Fruit fly (Drosophila melanogaster) S2 (cell line): ENCODE results near the gene TrissinR.

Source experiments
- CG8478 ChIP-seq: fragments of >200 bp; optimal IDR thresholded peaks from 2 replicates; lab custom pipeline; 2018
- CTCF ChIP-seq, 2 experiments: fragments of >200 bp; optimal IDR thresholded peaks; 2 replicates each; lab custom pipeline; 2018

The TrissinR gene

dm6 chr2L:5823704-5824103 is at the start of gene TrissinR:
Gene TrissinR, plus strand, starts transcription at chr2L:5824004.
- TF ChIP-seq CG8478 (lab: Kevin White, UChicago), result no peak
- TF ChIP-seq CTCF (optimal IDR thresholded peaks at IDR 0.05; lab: Kevin White, UChicago), result no peak

DNA sequence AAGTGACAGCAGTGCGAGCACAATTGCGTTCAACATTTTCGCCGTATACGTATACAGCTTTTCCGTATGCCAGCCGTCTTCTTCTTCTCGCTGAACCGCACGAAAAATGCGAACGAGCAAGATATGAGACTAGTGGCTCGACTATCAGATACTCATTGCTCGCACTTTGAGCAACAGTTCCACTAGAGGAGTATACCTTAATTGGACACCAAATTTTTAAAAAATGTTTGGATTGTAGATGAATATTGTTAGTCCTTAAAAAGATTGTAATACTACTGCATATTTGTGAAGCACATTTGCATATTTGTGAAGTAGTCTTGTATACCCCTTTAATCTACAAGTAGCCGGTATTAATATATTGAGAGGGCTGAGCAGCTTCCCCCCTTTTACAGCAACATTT is 45.6 kb upstream of the TrissinR start:
- TF ChIP-seq CTCF (optimal IDR thresholded peaks at IDR 0.05; lab: Kevin White, UChicago) (no peak), CG8478 (lab: Kevin White, UChicago) (no peak)

dm6 chr2L:5780703-5781102 is 43.1 kb upstream of the TrissinR start:
- no peak for TF ChIP-seq CG8478 (lab: Kevin White, UChicago)
- TF ChIP-seq CTCF (optimal IDR thresholded peaks at IDR 0.05; lab: Kevin White, UChicago), result no peak

DNA sequence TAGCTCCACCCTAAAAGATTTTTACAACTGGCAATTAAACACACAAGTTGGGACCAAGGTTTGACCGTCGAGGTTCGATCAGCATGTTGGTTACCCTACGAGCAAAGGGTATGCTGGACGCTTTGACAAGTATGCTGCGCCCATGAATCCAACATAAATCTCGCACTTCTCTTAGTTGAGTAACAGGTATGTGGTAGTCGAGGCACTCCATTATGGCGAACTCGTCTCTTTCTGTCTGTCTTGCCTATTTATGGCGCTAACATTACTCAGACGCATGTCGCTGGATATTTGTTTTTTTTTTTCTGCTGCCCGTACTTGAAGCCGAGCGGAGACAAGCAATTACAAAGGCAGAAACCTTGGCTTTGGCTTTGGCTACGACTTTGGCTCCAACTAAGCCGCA is 42.6 kb upstream of the TrissinR start:
- TF ChIP-seq CG8478 (lab: Kevin White, UChicago) (no peak), CTCF (optimal IDR thresholded peaks at IDR 0.05; lab: Kevin White, UChicago) (no peak)

- no peak for TF ChIP-seq CTCF (optimal IDR thresholded peaks at IDR 0.05; lab: Kevin White, UChicago)
- TF ChIP-seq CG8478 (lab: Kevin White, UChicago), result no peak
Observed at dm6 chr2L:5782866-5783265, 40.9 kb upstream of the TrissinR start.

- TF ChIP-seq CG8478 (lab: Kevin White, UChicago) (no peak), CTCF (optimal IDR thresholded peaks at IDR 0.05; lab: Kevin White, UChicago) (no peak)
Observed at dm6 chr2L:5783731-5784130, 40.1 kb upstream of the TrissinR start, which contains the start of gene CG31913. Gene CG31913, plus strand, starts transcription at chr2L:5784031.

DNA sequence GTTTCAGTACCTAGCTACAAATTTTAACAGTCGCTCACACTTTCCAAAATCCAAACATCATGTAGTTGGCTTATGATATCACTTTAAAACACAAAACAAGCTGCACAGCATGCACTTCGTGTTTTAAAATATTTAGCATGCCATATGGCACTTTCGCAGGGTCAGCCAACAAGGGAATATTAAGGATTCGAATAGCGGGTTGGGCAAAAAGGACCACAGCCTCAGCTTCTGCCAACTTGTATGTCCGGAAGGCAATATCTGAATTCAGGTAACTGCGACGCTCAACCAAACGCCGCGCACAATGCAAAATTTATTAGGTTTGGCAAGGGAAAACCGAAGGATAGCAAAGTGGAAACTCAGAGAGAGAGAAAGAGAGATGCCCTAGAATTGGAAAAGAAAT is 34.5 kb upstream of the TrissinR start:
- TF ChIP-seq CTCF (optimal IDR thresholded peaks at IDR 0.05; lab: Kevin White, UChicago) (no peak), CG8478 (lab: Kevin White, UChicago) (no peak)

dm6 chr2L:5790799-5791526 is 32.8 kb upstream of the TrissinR start:
- TF ChIP-seq CTCF (optimal IDR thresholded peaks at IDR 0.05; lab: Kevin White, UChicago), result no peak
- TF ChIP-seq CG8478 (lab: Kevin White, UChicago), result no peak

dm6 chr2L:5793098-5793497 is 30.7 kb upstream of the TrissinR start:
- TF ChIP-seq CG8478 (lab: Kevin White, UChicago), result no peak
- TF ChIP-seq CTCF (optimal IDR thresholded peaks at IDR 0.05; lab: Kevin White, UChicago), result no peak

dm6 chr2L:5795192-5795591 is 28.6 kb upstream of the TrissinR start:
- TF ChIP-seq CG8478 (lab: Kevin White, UChicago) (no peak), CTCF (optimal IDR thresholded peaks at IDR 0.05; lab: Kevin White, UChicago) (no peak)

DNA sequence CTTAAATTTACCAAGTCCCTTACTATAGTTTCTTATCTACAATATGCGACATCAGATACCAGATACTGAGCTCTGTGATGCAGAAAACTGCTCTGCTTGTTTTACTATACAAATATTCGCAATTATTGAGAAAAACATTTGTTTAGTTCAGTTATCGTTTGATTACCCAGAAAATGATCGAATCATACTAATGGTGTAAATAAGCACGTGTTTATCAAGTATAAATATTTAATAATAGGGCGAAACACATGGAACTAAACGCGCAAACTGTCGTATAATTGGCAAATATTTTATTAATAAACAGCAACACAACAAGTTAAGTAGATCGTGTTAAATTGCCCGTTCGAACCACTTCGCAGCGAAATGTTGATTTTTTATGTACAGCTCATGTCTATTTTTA is 25.8 kb upstream of the TrissinR start:
- TF ChIP-seq CTCF (optimal IDR thresholded peaks at IDR 0.05; lab: Kevin White, UChicago), result no peak
- TF ChIP-seq CG8478 (lab: Kevin White, UChicago), result no peak

dm6 chr2L:5798629-5799028 is 25.2 kb upstream of the TrissinR start:
- no peak for TF ChIP-seq CG8478 (lab: Kevin White, UChicago)
- TF ChIP-seq CTCF (optimal IDR thresholded peaks at IDR 0.05; lab: Kevin White, UChicago), result no peak

- TF ChIP-seq CTCF (optimal IDR thresholded peaks at IDR 0.05; lab: Kevin White, UChicago), result peak; percentile 64 to 66
- TF ChIP-seq CG8478 (lab: Kevin White, UChicago), result no peak
Observed at dm6 chr2L:5799435-5800387, 24.1 kb upstream of the TrissinR start, which contains the start of gene CG9171. Gene CG9171, minus strand, starts transcription at chr2L:5800253.

DNA sequence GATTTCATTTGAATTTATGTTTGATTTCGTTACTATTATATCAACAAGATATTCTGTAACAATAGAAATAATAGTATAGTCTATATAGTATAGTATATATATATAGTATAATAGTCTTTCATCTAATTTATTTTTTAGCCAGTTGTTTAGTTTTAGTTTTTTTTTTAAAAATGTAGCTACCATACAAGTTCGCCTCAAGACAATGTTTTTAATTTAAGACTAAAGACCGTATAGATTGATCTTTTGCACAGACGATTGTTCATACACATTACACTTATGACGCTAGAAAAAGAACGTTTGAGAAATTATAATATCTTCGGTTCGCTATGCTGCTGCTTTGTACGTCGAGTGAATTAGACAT is 23.4 kb upstream of the TrissinR start:
- TF ChIP-seq CG8478 (lab: Kevin White, UChicago) (no peak), CTCF (optimal IDR thresholded peaks at IDR 0.05; lab: Kevin White, UChicago) (no peak)

DNA sequence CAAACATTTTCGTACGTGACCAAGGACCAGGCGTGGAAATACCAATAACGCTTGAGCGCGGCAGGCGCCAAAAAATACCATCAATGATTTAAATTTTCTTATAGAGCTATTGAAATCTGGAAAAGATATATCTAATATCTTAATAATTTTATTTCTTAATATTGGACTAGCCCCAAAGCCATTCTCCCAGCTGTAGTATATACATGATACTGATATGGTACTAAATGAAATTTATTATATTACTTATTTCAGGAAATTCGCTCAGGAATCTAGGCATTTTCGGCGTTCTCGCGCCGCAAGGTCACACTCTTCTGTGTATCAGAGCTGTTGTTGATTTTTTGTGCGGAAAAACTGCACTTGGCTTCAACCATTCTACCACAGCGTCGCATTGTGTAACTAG is 21.9 kb upstream of the TrissinR start, which contains the start of the genes CG14005 and CG7239:
Gene CG14005 (minus strand): TSS at position 50 of the 400 bp plus-strand sequence.
Gene CG7239 (plus strand): TSS at position 295 of the 400 bp plus-strand sequence.
- TF ChIP-seq CTCF (optimal IDR thresholded peaks at IDR 0.05; lab: Kevin White, UChicago), result no peak
- no peak for TF ChIP-seq CG8478 (lab: Kevin White, UChicago)
